In the genomic region with DNA sequence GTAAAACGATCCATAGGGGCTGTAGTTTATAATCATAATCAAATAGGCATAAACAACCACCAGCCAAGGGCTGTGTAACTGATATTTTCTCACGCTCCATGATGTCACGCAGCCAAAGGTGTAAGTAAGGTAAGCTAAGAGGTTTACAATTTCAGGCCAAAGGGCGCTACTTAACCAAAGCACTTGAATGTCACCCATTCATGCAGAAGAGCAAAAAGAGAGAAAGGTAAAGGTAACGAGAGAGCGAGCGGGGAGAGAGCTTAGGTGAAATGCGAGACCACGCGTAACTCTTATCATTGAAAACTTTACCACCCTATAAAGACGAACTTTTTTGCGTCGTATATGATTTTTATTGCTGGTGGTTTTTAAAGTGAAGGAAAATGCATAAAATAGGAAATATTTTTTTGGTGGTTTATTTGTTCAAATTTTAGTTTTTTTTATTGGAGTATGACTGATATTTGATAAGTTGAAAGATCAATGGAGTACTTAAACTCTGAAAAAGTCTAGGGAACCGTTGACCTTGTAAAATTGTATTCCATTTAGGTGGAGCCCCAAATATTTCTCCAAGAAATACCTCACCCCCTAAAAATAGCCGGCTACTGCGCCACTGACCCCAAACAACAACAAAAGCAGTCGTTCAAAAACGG, we compare ENCODE assay signal across 5 fruit fly cellular contexts.
TF ChIP-seq lines count a peak whose summit lies in the region.

No protein-coding gene starts in this region.

TF ChIP-seq in whole organism, adult, 20 proteins besides CTCF, POLR2A, EP300 and RAD21 (continued from another document):
- peak; percentile 97 for TF ChIP-seq CG33017 (tag; optimal IDR thresholded peaks at IDR 0.05; lab: Kevin White, UChicago)
- peak; percentile 78 for TF ChIP-seq cic (GFP tag; optimal IDR thresholded peaks at IDR 0.05; lab: Kevin White, UChicago)
- TF ChIP-seq CG5204 (GFP tag; optimal IDR thresholded peaks at IDR 0.05; lab: Kevin White, UChicago), result peak; percentile 98
- TF ChIP-seq CG1620 (GFP tag; optimal IDR thresholded peaks at IDR 0.05; lab: Kevin White, UChicago), result peak; percentile 88

TF ChIP-seq in whole organism, embryonic, 481 proteins besides CTCF, POLR2A, EP300 and RAD21 (continued from another document and continues in another):
- TF ChIP-seq CG11504 (tag; optimal IDR thresholded peaks at IDR 0.05; lab: Kevin White, UChicago), result peak; percentile 94
- no peak for TF ChIP-seq ato (GFP tag; IDR thresholded peaks at IDR 0.05; lab: Robert Waterston, UW; ENCODE audit: partially characterized antibody)
- TF ChIP-seq Max (GFP tag; optimal IDR thresholded peaks at IDR 0.05; lab: Kevin White, UChicago), result peak; percentile 94
- TF ChIP-seq MESR4 (GFP tag; optimal IDR thresholded peaks at IDR 0.05; lab: Kevin White, UChicago), result peak; percentile 24
- peak; percentile 94 for TF ChIP-seq Fer3 (tag; optimal IDR thresholded peaks at IDR 0.05; lab: Kevin White, UChicago)
- TF ChIP-seq CG1792 (GFP tag; optimal IDR thresholded peaks at IDR 0.05; lab: Kevin White, UChicago), result peak; percentile 92
- TF ChIP-seq Tbp (GFP tag; optimal IDR thresholded peaks at IDR 0.05; lab: Kevin White, UChicago), result no peak
- TF ChIP-seq CG14710 (tag; optimal IDR thresholded peaks at IDR 0.05; lab: Kevin White, UChicago), result peak; percentile 86
- TF ChIP-seq HmgZ (tag; optimal IDR thresholded peaks at IDR 0.05; lab: Kevin White, UChicago), result peak; percentile 94
- peak; percentile 74 for TF ChIP-seq chm (GFP tag; IDR thresholded peaks at IDR 0.05; lab: Robert Waterston, UW)
- TF ChIP-seq Pdp1 (GFP tag; optimal IDR thresholded peaks at IDR 0.05; lab: Kevin White, UChicago), result peak; percentile 91 to 98
- TF ChIP-seq en (GFP tag; optimal IDR thresholded peaks at IDR 0.05; lab: Kevin White, UChicago), result peak; percentile 92
- peak; percentile 94 for TF ChIP-seq vvl (GFP tag; IDR thresholded peaks at IDR 0.05; lab: Robert Waterston, UW)
- peak; percentile 93 for TF ChIP-seq ttk (GFP tag; IDR thresholded peaks at IDR 0.05; lab: Robert Waterston, UW)
- TF ChIP-seq CG15514 (GFP tag; optimal IDR thresholded peaks at IDR 0.05; lab: Kevin White, UChicago), result peak; percentile 91
- TF ChIP-seq run (tag; optimal IDR thresholded peaks at IDR 0.05; lab: Kevin White, UChicago), result peak; percentile 86
- TF ChIP-seq bab2 (GFP tag; optimal IDR thresholded peaks at IDR 0.05; lab: Kevin White, UChicago), result peak; percentile 96
- TF ChIP-seq Xbp1 (GFP tag; optimal IDR thresholded peaks at IDR 0.05; lab: Kevin White, UChicago), result peak; percentile 97
- no peak for TF ChIP-seq hbn (GFP tag; IDR thresholded peaks at IDR 0.05; lab: Robert Waterston, UW; ENCODE audit: partially characterized antibody)
- no peak for TF ChIP-seq CG9797 (GFP tag; optimal IDR thresholded peaks at IDR 0.05; lab: Kevin White, UChicago)
- peak; percentile 83 for TF ChIP-seq Gsc (GFP tag; IDR thresholded peaks at IDR 0.05; lab: Robert Waterston, UW)
- peak; percentile 97 for TF ChIP-seq slou (GFP tag; optimal IDR thresholded peaks at IDR 0.05; lab: Kevin White, UChicago)
- TF ChIP-seq fd3F (GFP tag; optimal IDR thresholded peaks at IDR 0.05; lab: Kevin White, UChicago), result peak; percentile 93
- TF ChIP-seq maf-S (GFP tag; optimal IDR thresholded peaks at IDR 0.05; lab: Kevin White, UChicago), result peak; percentile 99
- no peak for TF ChIP-seq D (optimal IDR thresholded peaks at IDR 0.05; lab: Kevin White, UChicago)
- peak; percentile 86 for TF ChIP-seq D (GFP tag; optimal IDR thresholded peaks at IDR 0.05; lab: Kevin White, UChicago)
- peak; percentile 68 for TF ChIP-seq CG1603 (tag; optimal IDR thresholded peaks at IDR 0.05; lab: Kevin White, UChicago)
- peak; percentile 98 for TF ChIP-seq Antp (GFP tag; optimal IDR thresholded peaks at IDR 0.05; lab: Kevin White, UChicago)
- TF ChIP-seq caup (GFP tag; optimal IDR thresholded peaks at IDR 0.05; lab: Kevin White, UChicago; ENCODE audit: severe bottlenecking), result peak; percentile 94

TF ChIP-seq in whole organism, prepupa, 60 proteins besides CTCF, POLR2A, EP300 and RAD21 (continued from another document and continues in another):
- TF ChIP-seq fkh (GFP tag; optimal IDR thresholded peaks at IDR 0.05; lab: Kevin White, UChicago) (peak; percentile 80), vri (GFP tag; optimal IDR thresholded peaks at IDR 0.05; lab: Kevin White, UChicago) (peak; percentile 96), Hr38 (GFP tag; optimal IDR thresholded peaks at IDR 0.05; lab: Kevin White, UChicago) (peak; percentile 81), dac (GFP tag; optimal IDR thresholded peaks at IDR 0.05; lab: Kevin White, UChicago) (peak; percentile 94), CG3032 (tag; optimal IDR thresholded peaks at IDR 0.05; lab: Kevin White, UChicago) (peak; percentile 86), svp (GFP tag; lab: Kevin White, UChicago) (peak; percentile 99), CG6163 (GFP tag; IDR thresholded peaks at IDR 0.05; lab: Robert Waterston, UW) (peak; percentile 95), CG1621 (tag; optimal IDR thresholded peaks at IDR 0.05; lab: Kevin White, UChicago) (peak; percentile 86), Eip75B (GFP tag; optimal IDR thresholded peaks at IDR 0.05; lab: Kevin White, UChicago) (peak; percentile 96), Gug (GFP tag; IDR thresholded peaks at IDR 0.05; lab: Robert Waterston, UW) (peak; percentile 91), Eip78C (GFP tag; lab: Kevin White, UChicago) (peak; percentile 98), CG7368 (GFP tag; optimal IDR thresholded peaks at IDR 0.05; lab: Kevin White, UChicago) (peak; percentile 94), Lpt (GFP tag; optimal IDR thresholded peaks at IDR 0.05; lab: Kevin White, UChicago) (peak; percentile 93), CG6276 (GFP tag; optimal IDR thresholded peaks at IDR 0.05; lab: Kevin White, UChicago) (peak; percentile 88), CG32006 (GFP tag; optimal IDR thresholded peaks at IDR 0.05; lab: Kevin White, UChicago) (peak; percentile 97), Eip93F (GFP tag; optimal IDR thresholded peaks at IDR 0.05; lab: Kevin White, UChicago) (peak; percentile 88), CG34406 (GFP tag; optimal IDR thresholded peaks at IDR 0.05; lab: Kevin White, UChicago) (peak; percentile 94), fd85E (GFP tag; optimal IDR thresholded peaks at IDR 0.05; lab: Kevin White, UChicago) (peak; percentile 80), acj6 (GFP tag; optimal IDR thresholded peaks at IDR 0.05; lab: Kevin White, UChicago) (peak; percentile 97), CG11762 (GFP tag; optimal IDR thresholded peaks at IDR 0.05; lab: Kevin White, UChicago; ENCODE audit: insufficient read depth) (peak; percentile 89), CG31627 (GFP tag; optimal IDR thresholded peaks at IDR 0.05; lab: Kevin White, UChicago) (peak; percentile 99), CG8319 (GFP tag; optimal IDR thresholded peaks at IDR 0.05; lab: Kevin White, UChicago) (peak; percentile 91), esn (GFP tag; optimal IDR thresholded peaks at IDR 0.05; lab: Kevin White, UChicago) (peak; percentile 99), CG15336 (GFP tag; IDR thresholded peaks at IDR 0.05; lab: Robert Waterston, UW) (peak; percentile 91), achi (GFP tag; optimal IDR thresholded peaks at IDR 0.05; lab: Kevin White, UChicago) (peak; percentile 95), CG9139 (GFP tag; optimal IDR thresholded peaks at IDR 0.05; lab: Kevin White, UChicago) (peak; percentile 54), salr (GFP tag; optimal IDR thresholded peaks at IDR 0.05; lab: Kevin White, UChicago) (peak; percentile 77 to 96), CG8119 (GFP tag; IDR thresholded peaks at IDR 0.05; lab: Robert Waterston, UW) (peak; percentile 93), pdm3 (GFP tag; optimal IDR thresholded peaks at IDR 0.05; lab: Kevin White, UChicago) (peak; percentile 98), spab (GFP tag; optimal IDR thresholded peaks at IDR 0.05; lab: Kevin White, UChicago) (peak; percentile 76), Ets96B (tag; optimal IDR thresholded peaks at IDR 0.05; lab: Kevin White, UChicago) (peak; percentile 87)

TF ChIP-seq in whole organism, pupa, 21 proteins besides CTCF, POLR2A, EP300 and RAD21 (continued from another document):
- peak; percentile 90 for TF ChIP-seq CG8159 (tag; optimal IDR thresholded peaks at IDR 0.05; lab: Kevin White, UChicago)
- peak; percentile 82 for TF ChIP-seq Pif1B (GFP tag; optimal IDR thresholded peaks at IDR 0.05; lab: Kevin White, UChicago)
- no peak for TF ChIP-seq CG13204 (GFP tag; optimal IDR thresholded peaks at IDR 0.05; lab: Kevin White, UChicago)

TF ChIP-seq in whole organism, wandering third instar larva, 38 proteins besides CTCF, POLR2A, EP300 and RAD21 (continued from another document):
- TF ChIP-seq Dif (GFP tag; optimal IDR thresholded peaks at IDR 0.05; lab: Kevin White, UChicago; ENCODE audit: partially characterized antibody), result peak; percentile 78
- TF ChIP-seq lola (GFP tag; optimal IDR thresholded peaks at IDR 0.05; lab: Kevin White, UChicago), result no peak
- peak; percentile 87 for TF ChIP-seq GATAd (GFP tag; optimal IDR thresholded peaks at IDR 0.05; lab: Kevin White, UChicago)
- TF ChIP-seq brk (GFP tag; optimal IDR thresholded peaks at IDR 0.05; lab: Kevin White, UChicago), result peak; percentile 92
- TF ChIP-seq jim (GFP tag; optimal IDR thresholded peaks at IDR 0.05; lab: Kevin White, UChicago), result no peak
- peak; percentile 97 for TF ChIP-seq Jra (GFP tag; optimal IDR thresholded peaks at IDR 0.05; lab: Kevin White, UChicago)
- TF ChIP-seq rgr (GFP tag; optimal IDR thresholded peaks at IDR 0.05; lab: Kevin White, UChicago), result peak; percentile 98
- TF ChIP-seq woc (GFP tag; optimal IDR thresholded peaks at IDR 0.05; lab: Kevin White, UChicago), result peak; percentile 95
- TF ChIP-seq dsf (GFP tag; optimal IDR thresholded peaks at IDR 0.05; lab: Kevin White, UChicago; ENCODE audit: borderline replicate concordance), result peak; percentile 79
- peak; percentile 99 for TF ChIP-seq ey (GFP tag; optimal IDR thresholded peaks at IDR 0.05; lab: Kevin White, UChicago)
- TF ChIP-seq Abd-B (GFP tag; optimal IDR thresholded peaks at IDR 0.05; lab: Kevin White, UChicago), result no peak
- TF ChIP-seq foxo (GFP tag; optimal IDR thresholded peaks at IDR 0.05; lab: Kevin White, UChicago), result peak; percentile 85 to 99
- TF ChIP-seq br (GFP tag; optimal IDR thresholded peaks at IDR 0.05; lab: Kevin White, UChicago), result peak; percentile 98
- no peak for TF ChIP-seq Myc (optimal IDR thresholded peaks at IDR 0.05; lab: Kevin White, UChicago)
- peak; percentile 80 for TF ChIP-seq CG9705 (GFP tag; optimal IDR thresholded peaks at IDR 0.05; lab: Kevin White, UChicago)
- TF ChIP-seq CrebA (GFP tag; optimal IDR thresholded peaks at IDR 0.05; lab: Kevin White, UChicago; ENCODE audit: borderline replicate concordance), result no peak
- peak; percentile 90 for TF ChIP-seq dmrt93B (GFP tag; optimal IDR thresholded peaks at IDR 0.05; lab: Kevin White, UChicago)
- TF ChIP-seq Hnf4 (GFP tag; optimal IDR thresholded peaks at IDR 0.05; lab: Kevin White, UChicago), result peak; percentile 96
- TF ChIP-seq Hr78 (GFP tag; optimal IDR thresholded peaks at IDR 0.05; lab: Kevin White, UChicago), result no peak
- TF ChIP-seq HLH106 (tag; optimal IDR thresholded peaks at IDR 0.05; lab: Kevin White, UChicago), result peak; percentile 93
